Fruit fly (Drosophila melanogaster): ENCODE results near the gene CG42544.
A peak's percentile ranks its signal among the peaks of the same experiment; 100 is the strongest.

CG42544 gene

dm6 chr3R:7285662-7286061 lies 18.7 kb upstream of the CG42544 start, which contains the start of gene RacGAP84C (continued):
- TF ChIP-seq Spps (tag; optimal IDR thresholded peaks at IDR 0.05) (no peak), grn (GFP tag; optimal IDR thresholded peaks at IDR 0.05) (no peak)

dm6 chr3R:7306539-7307192 lies 2.3 kb downstream of the CG42544 start:
- TF ChIP-seq Nf-YB (GFP tag; optimal IDR thresholded peaks at IDR 0.05): peak; percentile 94
- TF ChIP-seq scrt (GFP tag; optimal IDR thresholded peaks at IDR 0.05): peak; percentile 82
- TF ChIP-seq Trl (optimal IDR thresholded peaks at IDR 0.05): peak; percentile 63 to 69
- TF ChIP-seq Trl (GFP tag; optimal IDR thresholded peaks at IDR 0.05): no peak
- TF ChIP-seq en (GFP tag; optimal IDR thresholded peaks at IDR 0.05): no peak
- peak; percentile 23 for TF ChIP-seq sqz (GFP tag; optimal IDR thresholded peaks at IDR 0.05)
- TF ChIP-seq Optix (GFP tag; IDR thresholded peaks at IDR 0.05): no peak
- TF ChIP-seq Nf-YC (tag; optimal IDR thresholded peaks at IDR 0.05): peak; percentile 95
- 0 out of 3 replicates have a peak, but pooled peaks have one; percentile 7 for TF ChIP-seq HLH4C (GFP tag; IDR thresholded peaks at IDR 0.05; ENCODE audit: partially characterized antibody)
- peak; percentile 91 for TF ChIP-seq CG3163 (GFP tag; optimal IDR thresholded peaks at IDR 0.05)
- peak; percentile 19; the same call in 1 of the 2 replicates for TF ChIP-seq CG13287 (GFP tag; IDR thresholded peaks at IDR 0.05; ENCODE audit: partially characterized antibody)
- TF ChIP-seq CG32532 (GFP tag; IDR thresholded peaks at IDR 0.05): 0 out of 2 replicates have a peak, but pooled peaks have one; percentile 10
- TF ChIP-seq CG3838 (GFP tag; optimal IDR thresholded peaks at IDR 0.05): no peak
- peak; percentile 92 for TF ChIP-seq z (GFP tag; IDR thresholded peaks at IDR 0.05)
- peak; percentile 48; the same call in 1 of the 3 replicates for TF ChIP-seq zen2 (GFP tag; IDR thresholded peaks at IDR 0.05; ENCODE audit: partially characterized antibody)
- TF ChIP-seq NC2β (GFP tag; optimal IDR thresholded peaks at IDR 0.05): no peak

- no peak for TF ChIP-seq Jarid2 (GFP tag; optimal IDR thresholded peaks at IDR 0.05)
- TF ChIP-seq CG3163 (GFP tag; optimal IDR thresholded peaks at IDR 0.05): peak; percentile 75
- no peak for TF ChIP-seq H2.0 (GFP tag; IDR thresholded peaks at IDR 0.05)
- TF ChIP-seq tgo (GFP tag; IDR thresholded peaks at IDR 0.05): no peak
- TF ChIP-seq C15 (GFP tag; IDR thresholded peaks at IDR 0.05): no peak
- peak; percentile 92 for TF ChIP-seq z (GFP tag; IDR thresholded peaks at IDR 0.05)
- no peak for TF ChIP-seq CG10565 (GFP tag; optimal IDR thresholded peaks at IDR 0.05)
- 0 out of 2 replicates have a peak, but pooled peaks have one; percentile 16 for TF ChIP-seq CG9932 (GFP tag; IDR thresholded peaks at IDR 0.05)
- TF ChIP-seq CG32532 (GFP tag; IDR thresholded peaks at IDR 0.05): no peak
- no peak for TF ChIP-seq CG4820 (GFP tag; optimal IDR thresholded peaks at IDR 0.05)
- TF ChIP-seq CG34376 (GFP tag; optimal IDR thresholded peaks at IDR 0.05): no peak
- peak; percentile 92 for TF ChIP-seq ewg (GFP tag; optimal IDR thresholded peaks at IDR 0.05)
- TF ChIP-seq rib (GFP tag; IDR thresholded peaks at IDR 0.05): no peak
- no peak for TF ChIP-seq croc (GFP tag; conservative IDR thresholded peaks at IDR 0.05)
- no peak for TF ChIP-seq Doc2 (GFP tag; IDR thresholded peaks at IDR 0.05)
- TF ChIP-seq CG9609 (GFP tag; optimal IDR thresholded peaks at IDR 0.05): no peak
- no peak for TF ChIP-seq cad (GFP tag; optimal IDR thresholded peaks at IDR 0.05)
- TF ChIP-seq Hr3 (GFP tag; optimal IDR thresholded peaks at IDR 0.05): no peak
- peak; percentile 77 to 79 for TF ChIP-seq Trl (optimal IDR thresholded peaks at IDR 0.05)
- TF ChIP-seq Trl (GFP tag; optimal IDR thresholded peaks at IDR 0.05): no peak
- no peak for TF ChIP-seq CG4282 (GFP tag; optimal IDR thresholded peaks at IDR 0.05)
- no peak for TF ChIP-seq CG1602 (GFP tag; optimal IDR thresholded peaks at IDR 0.05)
- no peak for TF ChIP-seq CG14965 (GFP tag; optimal IDR thresholded peaks at IDR 0.05; ENCODE audit: borderline replicate concordance)
- peak; percentile 94 for TF ChIP-seq Nf-YC (tag; optimal IDR thresholded peaks at IDR 0.05)
- no peak for TF ChIP-seq CG30403 (GFP tag; optimal IDR thresholded peaks at IDR 0.05)
- TF ChIP-seq vvl (GFP tag; IDR thresholded peaks at IDR 0.05): no peak
- peak; percentile 32 for TF ChIP-seq Deaf1 (tag; optimal IDR thresholded peaks at IDR 0.05)
- TF ChIP-seq fru (optimal IDR thresholded peaks at IDR 0.05): no peak
- no peak for TF ChIP-seq sna (GFP tag; IDR thresholded peaks at IDR 0.05; ENCODE audit: partially characterized antibody)
- 0 out of 2 replicates have a peak, but pooled peaks have one; percentile 43 for TF ChIP-seq Drgx (GFP tag; IDR thresholded peaks at IDR 0.05)
- no peak for TF ChIP-seq ac (GFP tag; optimal IDR thresholded peaks at IDR 0.05)
- TF ChIP-seq danr (GFP tag; IDR thresholded peaks at IDR 0.05): no peak
- TF ChIP-seq CG10366 (GFP tag; IDR thresholded peaks at IDR 0.05): no peak
- TF ChIP-seq CG1529 (GFP tag; optimal IDR thresholded peaks at IDR 0.05): no peak
- TF ChIP-seq pzg (GFP tag; optimal IDR thresholded peaks at IDR 0.05): no peak
Observed at dm6 chr3R:7309579-7310037, 5.2 kb downstream of the CG42544 start, which contains the start of gene rn. rn (minus strand) TSS chr3R:7309629.
